Worm (Caenorhabditis elegans) whole organism, L2 larva: ENCODE results near the gene cth-2.

Source experiments
- C34F6.9 ChIP-seq: fragments of 150-350 bp; optimal IDR thresholded peaks from 2 replicates; lab custom pipeline; 2014; ENCODE audit warnings: missing biosample characterization, missing genetic modification characterization
- F13H6.1 ChIP-seq: sonication (generic microtip); optimal IDR thresholded peaks from 2 replicates; lab custom pipeline; 2016; ENCODE audit warnings: missing genetic modification characterization, missing compliant biosample characterization
- R02D3.7 ChIP-seq: fragments of 150-350 bp; optimal IDR thresholded peaks from 2 replicates; lab custom pipeline; 2014; ENCODE audit warnings: missing biosample characterization, missing genetic modification characterization
- Y55F3AM.14 ChIP-seq: fragments of 200-800 bp; sonication (Bioruptor generic); optimal IDR thresholded peaks from 2 replicates; lab custom pipeline; 2018; ENCODE audit warnings: mild to moderate bottlenecking, missing genetic modification characterization, missing compliant biosample characterization
- ZK546.5 ChIP-seq: sonication (generic microtip); optimal IDR thresholded peaks from 2 replicates; lab custom pipeline; 2017; ENCODE audit warnings: missing biosample characterization, missing genetic modification characterization
- alr-1 ChIP-seq: fragments of 150-350 bp; optimal IDR thresholded peaks from 2 replicates; lab custom pipeline; 2014; ENCODE audit warnings: missing biosample characterization, missing genetic modification characterization
- aly-2 ChIP-seq: fragments of 150-350 bp; optimal IDR thresholded peaks from 2 replicates; lab custom pipeline; 2014; ENCODE audit warnings: missing biosample characterization, missing genetic modification characterization
- ama-1 ChIP-seq: fragments of 150-350 bp; optimal IDR thresholded peaks from 2 replicates; lab custom pipeline; 2018; ENCODE audit warnings: inconsistent platforms
- blmp-1 ChIP-seq: sonication (generic microtip); optimal IDR thresholded peaks from 2 replicates; lab custom pipeline; 2017; ENCODE audit warnings: missing genetic modification characterization, mild to moderate bottlenecking, missing compliant biosample characterization, antibody characterized with exemption, moderate library complexity; ENCODE audit not compliant: insufficient read depth
- ceh-16 ChIP-seq: fragments of 150-350 bp; optimal IDR thresholded peaks from 2 replicates; lab custom pipeline; 2014; ENCODE audit warnings: missing biosample characterization, missing genetic modification characterization
- ceh-82 ChIP-seq: fragments of 150-350 bp; optimal IDR thresholded peaks from 2 replicates; lab custom pipeline; 2014; ENCODE audit warnings: missing biosample characterization, missing genetic modification characterization
- crh-2 ChIP-seq: sonication (generic microtip); optimal IDR thresholded peaks from 2 replicates; lab custom pipeline; 2017; ENCODE audit warnings: missing biosample characterization, missing genetic modification characterization
- dmd-4 ChIP-seq: sonication (generic microtip); optimal IDR thresholded peaks from 2 replicates; lab custom pipeline; 2017; ENCODE audit warnings: missing biosample characterization, missing genetic modification characterization
- egl-27 ChIP-seq: sonication (generic microtip); optimal IDR thresholded peaks from 3 replicates; lab custom pipeline; 2017; ENCODE audit warnings: missing biosample characterization, missing genetic modification reagents, missing genetic modification characterization
- elt-1 ChIP-seq: fragments of 150-350 bp; optimal IDR thresholded peaks from 2 replicates; lab custom pipeline; 2014; ENCODE audit warnings: missing biosample characterization, missing genetic modification characterization
- elt-3 ChIP-seq: sonication (generic microtip); optimal IDR thresholded peaks from 2 replicates; lab custom pipeline; 2017; ENCODE audit warnings: missing biosample characterization, missing genetic modification characterization
- fos-1 ChIP-seq: fragments of 150-350 bp; optimal IDR thresholded peaks from 2 replicates; lab custom pipeline; 2014; ENCODE audit warnings: missing biosample characterization, missing genetic modification characterization
- gmeb-1 ChIP-seq: fragments of 150-350 bp; optimal IDR thresholded peaks from 2 replicates; lab custom pipeline; 2014; ENCODE audit warnings: missing biosample characterization, missing genetic modification characterization
- lin-11 ChIP-seq: fragments of 150-350 bp; sonication (generic microtip); optimal IDR thresholded peaks from 2 replicates; lab custom pipeline; 2014; ENCODE audit warnings: missing biosample characterization, missing genetic modification characterization, inconsistent platforms, mixed read lengths
- lin-13 ChIP-seq: fragments of 150-350 bp; optimal IDR thresholded peaks from 2 replicates; lab custom pipeline; 2014; ENCODE audit warnings: missing biosample characterization, missing genetic modification reagents, missing genetic modification characterization
- lin-39 ChIP-seq: fragments of 150-350 bp; optimal IDR thresholded peaks from 2 replicates; lab custom pipeline; 2014; ENCODE audit warnings: missing biosample characterization, missing genetic modification reagents, missing genetic modification characterization
- lsy-2 ChIP-seq, 2 experiments: fragments of 150-350 bp in 1 of 2; sonication (generic microtip) in 1 of 2; optimal IDR thresholded peaks; 2 replicates each; lab custom pipeline; 2014 to 2017; ENCODE audit warnings: missing biosample characterization in 2 of 2, missing genetic modification characterization in 2 of 2
- mab-5 ChIP-seq: fragments of 150-350 bp; optimal IDR thresholded peaks from 2 replicates; lab custom pipeline; 2014; ENCODE audit warnings: missing biosample characterization, missing genetic modification characterization
- mbf-1 ChIP-seq: sonication (generic microtip); optimal IDR thresholded peaks from 2 replicates; lab custom pipeline; 2017; ENCODE audit warnings: missing biosample characterization, missing genetic modification characterization
- mdl-1 ChIP-seq, 2 experiments: fragments of 150-350 bp in 1 of 2; sonication (generic microtip) in 1 of 2; optimal IDR thresholded peaks; 2 replicates each; lab custom pipeline; 2017; ENCODE audit warnings: missing biosample characterization in 2 of 2, missing genetic modification characterization in 2 of 2
- nhr-10 ChIP-seq: sonication (generic microtip); optimal IDR thresholded peaks from 2 replicates; lab custom pipeline; 2017; ENCODE audit warnings: missing biosample characterization, missing genetic modification characterization
- nhr-11 ChIP-seq: fragments of 150-350 bp; optimal IDR thresholded peaks from 2 replicates; lab custom pipeline; 2014; ENCODE audit warnings: missing biosample characterization, missing genetic modification characterization
- nhr-12 ChIP-seq: fragments of 150-350 bp; optimal IDR thresholded peaks from 2 replicates; lab custom pipeline; 2014; ENCODE audit warnings: missing biosample characterization, missing genetic modification characterization
- nhr-129 ChIP-seq: fragments of 150-350 bp; optimal IDR thresholded peaks from 2 replicates; lab custom pipeline; 2014; ENCODE audit warnings: missing biosample characterization, missing genetic modification characterization
- nhr-21 ChIP-seq: fragments of 150-350 bp; optimal IDR thresholded peaks from 2 replicates; lab custom pipeline; 2014; ENCODE audit warnings: missing biosample characterization, missing genetic modification characterization
- nhr-23 ChIP-seq: fragments of 150-350 bp; optimal IDR thresholded peaks from 2 replicates; lab custom pipeline; 2014; ENCODE audit warnings: missing biosample characterization, missing genetic modification reagents, missing genetic modification characterization
- nhr-237 ChIP-seq: fragments of 150-350 bp; optimal IDR thresholded peaks from 2 replicates; lab custom pipeline; 2014; ENCODE audit warnings: missing biosample characterization, missing genetic modification characterization
- nhr-25 ChIP-seq: fragments of 150-350 bp; sonication (generic microtip); optimal IDR thresholded peaks from 3 replicates; lab custom pipeline; 2014; ENCODE audit warnings: missing biosample characterization, missing genetic modification characterization
- nhr-6 ChIP-seq: fragments of 150-350 bp; optimal IDR thresholded peaks from 2 replicates; lab custom pipeline; 2014; ENCODE audit warnings: missing biosample characterization, missing genetic modification characterization
- nhr-77 ChIP-seq: fragments of 150-350 bp; optimal IDR thresholded peaks from 2 replicates; lab custom pipeline; 2014; ENCODE audit warnings: missing biosample characterization, missing genetic modification characterization
- peb-1 ChIP-seq: fragments of 150-350 bp; optimal IDR thresholded peaks from 2 replicates; lab custom pipeline; 2014; ENCODE audit warnings: missing biosample characterization, missing genetic modification characterization
- sem-4 ChIP-seq: fragments of 150-350 bp; optimal IDR thresholded peaks from 2 replicates; lab custom pipeline; 2014; ENCODE audit warnings: missing biosample characterization, missing genetic modification reagents, missing genetic modification characterization
- skn-1 ChIP-seq: sonication (generic microtip); optimal IDR thresholded peaks from 2 replicates; lab custom pipeline; 2017; ENCODE audit warnings: missing biosample characterization, missing genetic modification characterization
- sma-3 ChIP-seq: sonication (generic microtip); optimal IDR thresholded peaks from 2 replicates; lab custom pipeline; 2016; ENCODE audit warnings: missing genetic modification reagents, missing genetic modification characterization, missing compliant biosample characterization
- sma-9 ChIP-seq, 2 experiments: fragments of 150-350 bp in 1 of 2; sonication (generic microtip) in 1 of 2; optimal IDR thresholded peaks; 2 replicates each; lab custom pipeline; 2014 to 2016; ENCODE audit warnings: missing genetic modification characterization in 2 of 2, mild to moderate bottlenecking in 1 of 2, missing biosample characterization in 1 of 2, missing compliant biosample characterization in 1 of 2, missing genetic modification reagents in 1 of 2, moderate library complexity in 1 of 2
- snpc-4 ChIP-seq: fragments of 150-350 bp; optimal IDR thresholded peaks from 2 replicates; lab custom pipeline; 2014; ENCODE audit warnings: missing biosample characterization, missing genetic modification characterization
- unc-39 ChIP-seq: fragments of 150-350 bp; optimal IDR thresholded peaks from 2 replicates; lab custom pipeline; 2014; ENCODE audit warnings: missing biosample characterization, missing genetic modification characterization
- unc-55 ChIP-seq: fragments of 150-350 bp; sonication (generic microtip); optimal IDR thresholded peaks from 3 replicates; lab custom pipeline; 2014; ENCODE audit warnings: missing biosample characterization, missing genetic modification reagents, missing genetic modification characterization
- unc-62 ChIP-seq: fragments of 150-350 bp; optimal IDR thresholded peaks from 2 replicates; lab custom pipeline; 2014; ENCODE audit warnings: missing biosample characterization, missing genetic modification reagents, missing genetic modification characterization
- zag-1 ChIP-seq: fragments of 150-350 bp; optimal IDR thresholded peaks from 2 replicates; lab custom pipeline; 2014; ENCODE audit warnings: missing biosample characterization, missing genetic modification characterization
- ztf-1 ChIP-seq: fragments of 200-800 bp; sonication (Bioruptor generic); conservative IDR thresholded peaks from 2 replicates; pipeline ENCODE4 v1.3.6; 2022; ENCODE audit warnings: missing genetic modification characterization, missing compliant biosample characterization
- ztf-11 ChIP-seq: sonication (generic microtip); optimal IDR thresholded peaks from 2 replicates; lab custom pipeline; 2017; ENCODE audit warnings: missing biosample characterization, missing genetic modification characterization
- ztf-4 ChIP-seq: fragments of 150-350 bp; optimal IDR thresholded peaks from 2 replicates; lab custom pipeline; 2014; ENCODE audit warnings: missing biosample characterization, missing genetic modification characterization

Gene cth-2

DNA sequence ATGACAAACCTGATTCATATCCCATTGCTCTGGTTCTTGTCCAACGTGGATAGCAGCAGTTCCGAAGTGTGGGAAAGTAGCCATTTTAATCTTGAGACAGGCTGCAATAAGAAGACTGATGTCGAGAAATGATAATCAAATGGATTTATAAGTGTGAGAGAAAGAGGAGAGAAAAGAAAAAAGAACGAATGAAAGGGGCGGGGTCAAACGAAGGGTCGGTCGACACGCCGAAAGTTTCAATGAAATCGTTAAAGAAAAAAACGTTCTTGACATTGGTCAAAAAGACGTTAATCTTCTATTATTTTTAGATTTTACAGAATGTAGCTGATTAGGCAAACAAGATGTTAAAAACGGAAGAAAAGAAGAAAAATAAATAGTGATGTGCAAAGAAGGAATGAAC, at the start of gene cth-2:
cth-2 (minus strand) TSS at position 101 of the 400 bp plus-strand sequence.
- TF ChIP-seq sma-9 (GFP tag; optimal IDR thresholded peaks at IDR 0.05; lab: Kevin White, UChicago): no peak
- TF ChIP-seq sma-9 (tag; optimal IDR thresholded peaks at IDR 0.05; lab: Kevin White, UChicago): no peak
- peak; percentile 13 for TF ChIP-seq nhr-25 (tag; lab: Kevin White, UChicago)

DNA sequence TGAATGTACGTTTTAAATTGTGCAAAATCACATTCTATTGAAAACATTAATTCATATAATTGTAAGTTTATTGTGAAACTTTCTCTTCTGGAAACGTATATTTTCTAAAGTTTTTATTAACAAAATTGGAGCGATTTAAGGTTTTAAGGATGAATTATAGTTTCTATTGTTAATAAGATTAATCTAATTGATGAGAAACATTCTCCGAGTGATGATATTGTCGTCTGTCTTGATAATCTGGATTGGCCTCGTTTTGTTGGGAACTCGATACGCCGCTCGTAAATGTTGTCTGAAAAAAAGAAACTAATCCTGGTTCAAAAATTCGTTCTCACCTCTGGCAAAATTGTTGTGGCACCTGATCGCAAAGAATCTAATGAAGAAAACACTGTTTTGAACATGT, 48.6 kb upstream of the cth-2 start:
- TF ChIP-seq unc-62 (GFP tag; lab: Kevin White, UChicago) (no peak), egl-27 (tag; lab: Kevin White, UChicago) (no peak), sma-9 (GFP tag; optimal IDR thresholded peaks at IDR 0.05; lab: Kevin White, UChicago) (no peak), sma-9 (tag; optimal IDR thresholded peaks at IDR 0.05; lab: Kevin White, UChicago) (no peak), ceh-16 (tag; lab: Kevin White, UChicago) (no peak), Y55F3AM.14 (no peak)

DNA sequence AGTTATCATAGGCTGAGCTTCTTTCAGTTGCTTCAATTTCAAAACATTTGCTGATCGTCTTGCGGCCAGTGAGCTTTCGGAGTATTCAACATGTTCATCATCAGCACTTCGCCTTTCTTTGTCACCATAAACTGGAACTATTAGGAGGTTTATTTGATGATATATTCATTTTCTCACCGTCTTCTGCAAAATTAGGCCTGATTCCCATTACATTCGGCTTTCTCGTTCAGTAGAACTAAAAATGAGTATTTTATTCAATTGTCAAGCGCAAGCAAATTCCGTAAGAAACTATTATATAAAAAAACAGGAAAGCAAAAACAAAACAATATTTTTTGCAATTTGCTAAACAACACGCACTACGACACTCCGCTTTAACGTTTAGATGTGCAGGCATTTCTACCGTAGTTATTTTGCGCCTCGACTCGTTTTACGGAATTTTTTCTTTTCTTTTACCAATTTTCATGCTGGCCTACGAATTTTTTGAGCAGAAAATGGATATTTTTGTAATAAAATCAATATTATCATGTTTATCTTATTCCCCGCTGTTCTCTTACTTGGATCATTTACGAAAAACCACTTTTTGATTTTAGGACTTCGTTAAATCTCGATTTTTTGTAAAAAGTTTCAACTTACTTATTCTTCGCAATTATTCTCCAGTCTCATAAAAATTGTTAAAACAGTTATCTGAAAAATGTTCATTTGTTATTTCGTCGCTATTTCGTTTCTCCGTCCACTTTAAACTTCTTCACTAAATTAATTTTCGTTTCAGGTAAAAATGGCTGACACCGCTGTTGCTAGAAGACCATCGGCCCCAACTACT, 47.2 kb upstream of the cth-2 start, which contains the start of the genes farl-11 and rpl-33:
farl-11 (minus strand) TSS at position 242 of the 820 bp plus-strand sequence.
rpl-33 (plus strand) TSS at position 770 of the 820 bp plus-strand sequence.
- TF ChIP-seq blmp-1 (tag; lab: Kevin White, UChicago) (no peak), nhr-11 (no peak), elt-1 (tag; lab: Kevin White, UChicago) (no peak), ceh-16 (tag; lab: Kevin White, UChicago) (no peak), aly-2 (tag; lab: Kevin White, UChicago) (no peak), unc-62 (GFP tag; lab: Kevin White, UChicago) (no peak), nhr-23 (tag; lab: Kevin White, UChicago) (no peak), lin-39 (tag; lab: Kevin White, UChicago) (no peak), nhr-21 (peak; percentile 70), crh-2 (peak; percentile 85), nhr-12 (no peak), egl-27 (tag; lab: Kevin White, UChicago) (peak; percentile 21), nhr-6 (tag; lab: Kevin White, UChicago) (peak; percentile 48), nhr-10 (tag; lab: Kevin White, UChicago) (no peak), skn-1 (no peak), nhr-237 (tag; lab: Kevin White, UChicago) (peak; percentile 2), ceh-82 (no peak), unc-55 (GFP tag; lab: Kevin White, UChicago) (peak; percentile 98), snpc-4 (tag; lab: Kevin White, UChicago) (peak; percentile 51), R02D3.7 (tag; lab: Kevin White, UChicago) (no peak), nhr-77 (tag; lab: Kevin White, UChicago) (no peak), gmeb-1 (tag; lab: Kevin White, UChicago) (peak; percentile 82), zag-1 (tag; lab: Kevin White, UChicago) (peak; percentile 62), ztf-11 (no peak), sma-3 (GFP tag; lab: Kevin White, UChicago) (peak; percentile 75), dmd-4 (no peak), mbf-1 (tag; lab: Kevin White, UChicago) (no peak), F13H6.1 (peak; percentile 39), sma-9 (GFP tag; optimal IDR thresholded peaks at IDR 0.05; lab: Kevin White, UChicago) (peak; percentile 77), sma-9 (tag; optimal IDR thresholded peaks at IDR 0.05; lab: Kevin White, UChicago) (no peak), C34F6.9 (tag; lab: Kevin White, UChicago) (peak; percentile 98), ZK546.5 (tag; lab: Kevin White, UChicago) (peak; percentile 95), lsy-2 (tag; optimal IDR thresholded peaks at IDR 0.05; lab: Kevin White, UChicago) (peak; percentile 94 to 99), nhr-129 (tag; lab: Kevin White, UChicago) (peak; percentile 94), elt-3 (no peak), lin-11 (tag; lab: Kevin White, UChicago) (peak; percentile 59), ama-1 (lab: Kevin White, UChicago) (peak; percentile 73), alr-1 (tag; lab: Kevin White, UChicago) (no peak), Y55F3AM.14 (peak; percentile 25), fos-1 (tag; lab: Kevin White, UChicago) (peak; percentile 65), unc-39 (no peak), peb-1 (tag; lab: Kevin White, UChicago) (no peak), mdl-1 (tag; optimal IDR thresholded peaks at IDR 0.05; lab: Kevin White, UChicago) (no peak), sem-4 (tag; lab: Kevin White, UChicago) (peak; percentile 75), mab-5 (tag; lab: Kevin White, UChicago) (peak; percentile 11), lin-13 (GFP tag; lab: Kevin White, UChicago) (peak; percentile 76), ztf-1 (GFP tag; lab: Robert Waterston, UW) (no peak), ztf-4 (tag; lab: Kevin White, UChicago) (peak; percentile 83)
